Worm (Caenorhabditis elegans): ENCODE results near the gene col-12.

The col-12 gene

ce11 chrV:10466607-10467092, 41.7 kb upstream of the col-12 start (continued):
- peak; percentile 17; the same call in 1 of the 2 replicates for TF ChIP-seq Y95B8A.8 (GFP tag; IDR thresholded peaks at IDR 0.05)
- TF ChIP-seq K11D2.4 (GFP tag; IDR thresholded peaks at IDR 0.05) = peak; percentile 90
- TF ChIP-seq Y56A3A.18 (GFP tag; IDR thresholded peaks at IDR 0.05) = no peak
- TF ChIP-seq mxl-1 (tag; optimal IDR thresholded peaks at IDR 0.05) = no peak
- no peak for TF ChIP-seq T07F8.4 (tag; optimal IDR thresholded peaks at IDR 0.05)
- TF ChIP-seq zim-3 (tag; optimal IDR thresholded peaks at IDR 0.05) = no peak
- no peak for TF ChIP-seq F22D6.2 (tag; optimal IDR thresholded peaks at IDR 0.05)
- no peak for TF ChIP-seq efl-1 (GFP tag; optimal IDR thresholded peaks at IDR 0.05)
- no peak for TF ChIP-seq egl-44 (GFP tag; IDR thresholded peaks at IDR 0.05)
- TF ChIP-seq F57A8.1 (GFP tag; optimal IDR thresholded peaks at IDR 0.05) = no peak
- TF ChIP-seq madf-8 (GFP tag; conservative IDR thresholded peaks at IDR 0.05) = no peak
- TF ChIP-seq nhr-120 (GFP tag; IDR thresholded peaks at IDR 0.05) = no peak
- TF ChIP-seq lag-1 (GFP tag; IDR thresholded peaks at IDR 0.05) = no peak
- TF ChIP-seq sea-2 (GFP tag; IDR thresholded peaks at IDR 0.05) = no peak
- peak; percentile 81 for TF ChIP-seq B0336.3 (GFP tag; IDR thresholded peaks at IDR 0.05)
- peak; percentile 32; the same call in 1 of the 2 replicates for TF ChIP-seq lir-1 (GFP tag; conservative IDR thresholded peaks at IDR 0.05)
- TF ChIP-seq madf-3 (GFP tag; IDR thresholded peaks at IDR 0.05) = no peak
- peak; percentile 53 for TF ChIP-seq tlf-1 (GFP tag; optimal IDR thresholded peaks at IDR 0.05)
- no peak for TF ChIP-seq tbx-9 (tag; optimal IDR thresholded peaks at IDR 0.05; ENCODE audit: borderline replicate concordance)
- peak; percentile 17 for TF ChIP-seq F52B5.7 (tag; optimal IDR thresholded peaks at IDR 0.05)
- TF ChIP-seq hlh-26 (GFP tag; conservative IDR thresholded peaks at IDR 0.05) = no peak
- peak; percentile 68 for TF ChIP-seq ztf-18 (tag; optimal IDR thresholded peaks at IDR 0.05)
- TF ChIP-seq D2030.7 (GFP tag; IDR thresholded peaks at IDR 0.05) = no peak
- peak; percentile 8 for TF ChIP-seq ztf-3 (GFP tag; optimal IDR thresholded peaks at IDR 0.05)
- no peak for TF ChIP-seq rcor-1 (GFP tag; IDR thresholded peaks at IDR 0.05)
- TF ChIP-seq athp-1 (tag; optimal IDR thresholded peaks at IDR 0.05) = no peak
- TF ChIP-seq nfya-1 (tag; optimal IDR thresholded peaks at IDR 0.05; ENCODE audit: borderline replicate concordance, insufficient read depth) = no peak
- TF ChIP-seq C17E4.6 (GFP tag; IDR thresholded peaks at IDR 0.05) = no peak
- 0 out of 2 replicates have a peak, but pooled peaks have one; percentile 46 for TF ChIP-seq ekl-4 (GFP tag; IDR thresholded peaks at IDR 0.05)
- peak; percentile 16 for TF ChIP-seq B0035.1 (tag; optimal IDR thresholded peaks at IDR 0.05)
- peak; percentile 92 for TF ChIP-seq somi-1 (GFP tag; optimal IDR thresholded peaks at IDR 0.05)
- no peak for TF ChIP-seq mes-4 (tag; optimal IDR thresholded peaks at IDR 0.05)
- peak; percentile 64 for TF ChIP-seq nhr-80 (tag; optimal IDR thresholded peaks at IDR 0.05)
- peak; percentile 78; the same call in 1 of the 2 replicates for TF ChIP-seq egl-18 (GFP tag; IDR thresholded peaks at IDR 0.05)
- peak in 1 of 3 experiments; percentile 79 for TF ChIP-seq lin-35 (GFP tag; optimal IDR thresholded peaks at IDR 0.05)
- TF ChIP-seq xnd-1 (tag; optimal IDR thresholded peaks at IDR 0.05) = no peak
- peak; percentile 78 for TF ChIP-seq nfyb-1 (GFP tag; IDR thresholded peaks at IDR 0.05)
- TF ChIP-seq dpff-1 (tag; optimal IDR thresholded peaks at IDR 0.05) = no peak

ce11 chrV:10465478-10465877, 40.5 kb upstream of the col-12 start:
- TF ChIP-seq nhr-179 (tag; optimal IDR thresholded peaks at IDR 0.05) (no peak), somi-1 (GFP tag; optimal IDR thresholded peaks at IDR 0.05) (no peak), B0261.1 (tag; optimal IDR thresholded peaks at IDR 0.05) (no peak), lsl-1 (GFP tag; optimal IDR thresholded peaks at IDR 0.05) (no peak), Y67H2A.10 (GFP tag; conservative IDR thresholded peaks at IDR 0.05) (no peak), nfya-1 (tag; optimal IDR thresholded peaks at IDR 0.05; ENCODE audit: borderline replicate concordance, insufficient read depth) (no peak), ccch-3 (GFP tag; optimal IDR thresholded peaks at IDR 0.05) (no peak), unc-62 (GFP tag; optimal IDR thresholded peaks at IDR 0.05) (no peak), F57A8.1 (GFP tag; optimal IDR thresholded peaks at IDR 0.05) (no peak)

All from whole organism, young adult.